Fruit fly (Drosophila melanogaster) whole organism, wandering third instar larva: Measurements from ENCODE around the gene CG7231.

Source experiments
- CG32264 ChIP-seq: fragments of 200-800 bp; sonication (Bioruptor generic); optimal IDR thresholded peaks from 2 replicates; lab custom pipeline; 2016; ENCODE audit warnings: missing biosample characterization, missing genetic modification characterization
- CG9705 ChIP-seq: fragments of 200-800 bp; sonication (Bioruptor generic); optimal IDR thresholded peaks from 2 replicates; lab custom pipeline; 2018; ENCODE audit warnings: missing biosample characterization, mild to moderate bottlenecking, missing genetic modification characterization
- Dfd ChIP-seq: fragments of >200 bp; optimal IDR thresholded peaks from 2 replicates; lab custom pipeline; 2017; ENCODE audit warnings: missing biosample characterization, missing genetic modification characterization
- GATAd ChIP-seq: sonication (Bioruptor generic); optimal IDR thresholded peaks from 2 replicates; lab custom pipeline; 2016; ENCODE audit warnings: missing biosample characterization, missing genetic modification characterization
- HLH106 ChIP-seq: fragments of 200-800 bp; optimal IDR thresholded peaks from 3 replicates; lab custom pipeline; 2019; ENCODE audit warnings: missing biosample characterization, mild to moderate bottlenecking, missing genetic modification characterization, moderate library complexity
- Hnf4 ChIP-seq: fragments of 200-800 bp; sonication (Bioruptor generic); optimal IDR thresholded peaks from 2 replicates; lab custom pipeline; 2016; ENCODE audit warnings: missing biosample characterization, mild to moderate bottlenecking, missing genetic modification characterization
- Hr78 ChIP-seq: fragments of >200 bp; optimal IDR thresholded peaks from 2 replicates; lab custom pipeline; 2017; ENCODE audit warnings: missing biosample characterization, missing genetic modification characterization
- Hr83 ChIP-seq: fragments of 200-300 bp; sonication (Bioruptor generic); optimal IDR thresholded peaks from 2 replicates; lab custom pipeline; 2016; ENCODE audit warnings: missing biosample characterization, mild to moderate bottlenecking, missing genetic modification characterization, moderate library complexity; ENCODE audit not compliant: poor library complexity, severe bottlenecking
- Jra ChIP-seq: sonication (Bioruptor generic); optimal IDR thresholded peaks from 2 replicates; lab custom pipeline; 2016; ENCODE audit warnings: missing biosample characterization, missing genetic modification characterization
- Mio ChIP-seq: sonication (Bioruptor generic); optimal IDR thresholded peaks from 2 replicates; lab custom pipeline; 2016; ENCODE audit warnings: missing biosample characterization, missing genetic modification characterization
- Myc ChIP-seq: fragments of >200 bp; optimal IDR thresholded peaks from 2 replicates; lab custom pipeline; 2017
- OdsH ChIP-seq: fragments of 200-800 bp; sonication (Bioruptor generic); optimal IDR thresholded peaks from 2 replicates; lab custom pipeline; 2016; ENCODE audit warnings: missing biosample characterization, mild to moderate bottlenecking, missing genetic modification characterization
- Rel ChIP-seq, 2 experiments: fragments of 200-800 bp; sonication (Bioruptor generic) in 1 of 2; optimal IDR thresholded peaks; 2 replicates in 1 of 2; 3 replicates in 1 of 2; lab custom pipeline; 2016 to 2019; ENCODE audit warnings: mild to moderate bottlenecking in 2 of 2, missing biosample characterization in 2 of 2, missing genetic modification characterization in 2 of 2, moderate library complexity in 1 of 2
- Sp1 ChIP-seq: fragments of 200-800 bp; sonication (Bioruptor generic); optimal IDR thresholded peaks from 3 replicates; lab custom pipeline; 2019; ENCODE audit warnings: missing biosample characterization, mild to moderate bottlenecking, missing genetic modification characterization, moderate library complexity
- Vsx2 ChIP-seq: fragments of 200-300, 225-300 bp; sonication (Bioruptor generic); optimal IDR thresholded peaks from 2 replicates; lab custom pipeline; 2018; ENCODE audit warnings: missing biosample characterization, missing genetic modification characterization; ENCODE audit not compliant: partially characterized antibody
- br ChIP-seq: fragments of 200-800 bp; sonication (Bioruptor generic); optimal IDR thresholded peaks from 2 replicates; lab custom pipeline; 2016; ENCODE audit warnings: missing biosample characterization, missing genetic modification characterization
- brk ChIP-seq: fragments of 200-800 bp; sonication (Bioruptor generic); optimal IDR thresholded peaks from 2 replicates; lab custom pipeline; 2016; ENCODE audit warnings: missing biosample characterization, mild to moderate bottlenecking, missing genetic modification characterization
- dl ChIP-seq, 2 experiments: fragments of 175-275, 200-275 bp in 1 of 2; fragments of 200-275 bp in 1 of 2; sonication (Bioruptor generic); optimal IDR thresholded peaks; lab custom pipeline; 2018; ENCODE audit warnings: mild to moderate bottlenecking in 2 of 2, missing biosample characterization in 2 of 2, missing genetic modification characterization in 2 of 2, moderate library complexity in 2 of 2; ENCODE audit not compliant: partially characterized antibody in 2 of 2, insufficient read depth in 1 of 2
- dmrt93B ChIP-seq: fragments of 200-800 bp; sonication (Bioruptor generic); optimal IDR thresholded peaks from 2 replicates; lab custom pipeline; 2018; ENCODE audit warnings: missing biosample characterization, mild to moderate bottlenecking, missing genetic modification characterization
- dsf ChIP-seq: sonication (Bioruptor generic); optimal IDR thresholded peaks from 2 replicates; lab custom pipeline; 2016; ENCODE audit warnings: missing biosample characterization, missing genetic modification characterization, borderline replicate concordance
- ey ChIP-seq: fragments of 200-800 bp; sonication (Bioruptor generic); optimal IDR thresholded peaks from 2 replicates; lab custom pipeline; 2016; ENCODE audit warnings: missing biosample characterization, missing genetic modification characterization
- foxo ChIP-seq, 2 experiments: fragments of 200-800 bp; sonication (Bioruptor generic); optimal IDR thresholded peaks; 2 replicates in 1 of 2; 3 replicates in 1 of 2; lab custom pipeline; 2016 to 2017; ENCODE audit warnings: missing biosample characterization in 2 of 2, missing genetic modification characterization in 2 of 2
- fru ChIP-seq: fragments of 200-800 bp; sonication (Bioruptor generic); optimal IDR thresholded peaks from 3 replicates; lab custom pipeline; 2016; ENCODE audit warnings: missing biosample characterization, mild to moderate bottlenecking, missing genetic modification characterization
- h ChIP-seq: fragments of 200-800 bp; sonication (Bioruptor generic); optimal IDR thresholded peaks from 3 replicates; lab custom pipeline; 2016; ENCODE audit warnings: missing biosample characterization, mild to moderate bottlenecking, missing genetic modification characterization
- lola ChIP-seq: fragments of >200 bp; optimal IDR thresholded peaks from 2 replicates; lab custom pipeline; 2017; ENCODE audit warnings: missing biosample characterization, missing genetic modification characterization
- pan ChIP-seq: fragments of >200 bp; optimal IDR thresholded peaks from 2 replicates; lab custom pipeline; 2017
- psq ChIP-seq: fragments of 200-800 bp; sonication (Bioruptor generic); optimal IDR thresholded peaks from 3 replicates; lab custom pipeline; 2017; ENCODE audit warnings: missing biosample characterization, mild to moderate bottlenecking, missing genetic modification characterization, moderate library complexity
- rgr ChIP-seq: fragments of 200-800 bp; sonication (Bioruptor generic); optimal IDR thresholded peaks from 3 replicates; lab custom pipeline; 2016; ENCODE audit warnings: missing biosample characterization, mild to moderate bottlenecking, missing genetic modification characterization
- sage ChIP-seq: fragments of 200-800 bp; sonication (Bioruptor generic); optimal IDR thresholded peaks from 2 replicates; lab custom pipeline; 2016; ENCODE audit warnings: missing biosample characterization, mild to moderate bottlenecking, missing genetic modification characterization
- sv ChIP-seq: fragments of 200-800 bp; sonication (Bioruptor generic); optimal IDR thresholded peaks from 3 replicates; lab custom pipeline; 2016; ENCODE audit warnings: missing biosample characterization, missing genetic modification characterization
- tai ChIP-seq: sonication (Bioruptor generic); optimal IDR thresholded peaks from 2 replicates; lab custom pipeline; 2016; ENCODE audit warnings: missing biosample characterization, missing genetic modification characterization
- usp ChIP-seq: fragments of >200 bp; optimal IDR thresholded peaks from 2 replicates; lab custom pipeline; 2017; ENCODE audit warnings: missing biosample characterization, missing genetic modification characterization
- woc ChIP-seq: sonication (Bioruptor generic); optimal IDR thresholded peaks from 2 replicates; lab custom pipeline; 2016; ENCODE audit warnings: missing biosample characterization, mild to moderate bottlenecking, missing genetic modification characterization

Gene CG7231

DNA sequence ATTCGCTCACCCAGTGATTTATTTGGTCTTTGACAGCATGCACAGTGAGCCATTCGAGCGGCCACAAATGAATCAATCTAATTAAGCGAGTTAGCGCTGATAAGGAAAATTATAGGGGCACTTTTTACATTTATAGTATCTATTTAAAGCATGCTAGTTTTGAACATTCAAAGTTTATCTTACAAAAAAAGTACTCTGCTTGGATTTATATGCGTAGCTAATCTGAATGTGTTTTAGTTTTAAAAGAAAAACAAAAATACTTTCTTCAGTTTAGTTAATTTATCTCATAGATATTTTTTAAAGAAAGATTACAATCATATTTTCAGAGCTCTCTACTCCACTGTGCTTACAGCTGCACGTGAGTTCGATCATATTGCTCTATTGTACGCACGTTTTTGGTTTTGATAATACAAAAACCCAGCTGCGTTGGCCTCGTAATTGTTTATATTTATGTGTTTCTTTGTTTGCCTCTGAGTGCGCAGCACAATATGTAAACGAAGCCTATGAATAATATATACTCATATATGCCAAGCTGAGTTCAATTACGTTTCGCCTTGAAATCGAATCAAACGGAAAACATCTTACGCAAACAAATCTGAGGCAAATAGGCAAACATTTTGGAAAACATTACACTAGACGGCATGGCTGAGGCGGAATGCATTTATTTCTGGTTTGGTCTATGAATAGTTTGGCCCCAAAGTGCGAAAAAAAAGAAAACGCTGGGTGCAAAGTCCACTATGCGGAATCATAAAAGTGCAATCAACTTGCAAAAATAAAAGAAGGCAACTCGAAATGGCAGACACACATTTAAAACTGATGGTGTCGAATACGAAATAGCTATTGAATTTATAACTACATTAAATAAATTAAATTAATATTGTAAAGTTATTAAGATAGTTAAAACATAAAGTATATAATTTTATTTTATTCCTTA, 18.2 kb downstream of the CG7231 start (continued):
- TF ChIP-seq Rel (GFP tag; optimal IDR thresholded peaks at IDR 0.05; lab: Kevin White, UChicago) = no peak
- peak; percentile 5 for TF ChIP-seq Rel (tag; optimal IDR thresholded peaks at IDR 0.05; lab: Kevin White, UChicago)

DNA sequence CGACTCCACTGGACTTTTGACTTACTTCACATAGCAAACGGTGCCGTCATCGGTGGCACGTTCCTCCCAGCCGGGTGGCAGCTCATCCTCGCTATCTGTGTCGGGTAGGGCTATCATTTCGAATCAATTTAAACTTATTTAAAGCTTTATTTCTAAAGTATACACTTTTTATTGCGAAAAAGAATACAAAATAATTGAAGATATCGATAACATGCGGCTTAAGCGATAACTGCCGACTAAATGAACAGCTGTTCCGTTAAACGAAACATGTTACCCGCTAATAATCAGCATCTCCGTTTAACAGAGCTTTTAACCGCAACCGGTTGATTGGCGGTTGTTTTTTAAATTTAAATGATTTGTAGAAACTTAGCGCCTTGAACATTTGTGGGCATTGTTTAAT, 20.3 kb downstream of the CG7231 start, which contains the start of gene Wwox:
Gene Wwox, minus strand, starts transcription at position 215 of the 400 bp plus-strand sequence.
- TF ChIP-seq ey (no peak), dmrt93B (GFP tag; lab: Kevin White, UChicago) (no peak), pan (lab: Kevin White, UChicago) (no peak), rgr (GFP tag; lab: Kevin White, UChicago) (peak; percentile 87), Hr78 (GFP tag; lab: Kevin White, UChicago) (no peak), lola (no peak), dl (GFP tag; optimal IDR thresholded peaks at IDR 0.05; lab: Kevin White, UChicago; ENCODE audit: insufficient read depth in 1 of 2, partially characterized antibody in 2 of 2) (no peak), Myc (lab: Kevin White, UChicago) (peak; percentile 33), brk (peak; percentile 32), Rel (GFP tag; optimal IDR thresholded peaks at IDR 0.05; lab: Kevin White, UChicago) (no peak), Rel (tag; optimal IDR thresholded peaks at IDR 0.05; lab: Kevin White, UChicago) (no peak), sage (peak; percentile 26), Hnf4 (no peak), fru (no peak), Sp1 (GFP tag; lab: Kevin White, UChicago) (no peak), foxo (GFP tag; optimal IDR thresholded peaks at IDR 0.05; lab: Kevin White, UChicago) (peak in 1 of 2 experiments; percentile 44)

DNA sequence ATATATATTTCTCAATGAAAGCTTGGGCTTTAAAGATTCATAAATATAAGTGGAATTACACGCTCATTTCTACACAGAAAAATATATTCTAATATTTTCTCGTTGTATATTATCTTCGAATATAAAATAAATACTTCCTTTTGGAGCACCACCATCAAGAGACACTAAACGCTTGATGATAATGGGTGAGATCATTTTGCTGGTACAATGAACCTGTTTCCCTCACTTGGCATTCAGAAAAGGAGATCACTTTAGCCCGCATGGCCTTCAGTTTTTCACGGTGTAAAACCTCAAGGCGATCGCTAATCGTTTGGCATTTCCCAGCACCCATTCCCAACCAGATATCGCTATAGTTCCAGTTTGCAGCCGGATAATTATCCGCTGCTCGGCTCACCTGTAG, 22.3 kb downstream of the CG7231 start:
- TF ChIP-seq Rel (GFP tag; optimal IDR thresholded peaks at IDR 0.05; lab: Kevin White, UChicago) = no peak
- TF ChIP-seq Rel (tag; optimal IDR thresholded peaks at IDR 0.05; lab: Kevin White, UChicago) = no peak
- TF ChIP-seq Jra = peak; percentile 2
- peak in 1 of 2 experiments; percentile 54 for TF ChIP-seq foxo (GFP tag; optimal IDR thresholded peaks at IDR 0.05; lab: Kevin White, UChicago)
- peak; percentile 33 for TF ChIP-seq fru
- no peak for TF ChIP-seq pan (lab: Kevin White, UChicago)
- TF ChIP-seq woc (GFP tag; lab: Kevin White, UChicago) = peak; percentile 49
- TF ChIP-seq GATAd = no peak
- peak; percentile 31 for TF ChIP-seq CG32264 (GFP tag; lab: Kevin White, UChicago)
- peak; percentile 32 for TF ChIP-seq psq (GFP tag; lab: Kevin White, UChicago)
- no peak for TF ChIP-seq tai (GFP tag; lab: Kevin White, UChicago)
- peak; percentile 51 for TF ChIP-seq br (GFP tag; lab: Kevin White, UChicago)
- peak; percentile 74 for TF ChIP-seq h
- TF ChIP-seq sv (GFP tag; lab: Kevin White, UChicago) = no peak
- TF ChIP-seq CG9705 = peak; percentile 42
- no peak for TF ChIP-seq Hr83 (GFP tag; lab: Kevin White, UChicago)
- peak; percentile 34 for TF ChIP-seq Sp1 (GFP tag; lab: Kevin White, UChicago)
- TF ChIP-seq HLH106 (tag; lab: Kevin White, UChicago) = peak; percentile 65
- no peak for TF ChIP-seq Myc (lab: Kevin White, UChicago)
- TF ChIP-seq rgr (GFP tag; lab: Kevin White, UChicago) = peak; percentile 52
- TF ChIP-seq Mio = no peak
- TF ChIP-seq dmrt93B (GFP tag; lab: Kevin White, UChicago) = peak; percentile 27
- no peak for TF ChIP-seq usp
- peak; percentile 55 for TF ChIP-seq ey
- TF ChIP-seq dl (GFP tag; optimal IDR thresholded peaks at IDR 0.05; lab: Kevin White, UChicago; ENCODE audit: insufficient read depth in 1 of 2, partially characterized antibody in 2 of 2) = no peak
- TF ChIP-seq Dfd = no peak
- TF ChIP-seq Hnf4 = no peak
- TF ChIP-seq sage = no peak
- TF ChIP-seq dsf (GFP tag; lab: Kevin White, UChicago) = no peak
- peak; percentile 50 for TF ChIP-seq OdsH
- TF ChIP-seq Vsx2 = no peak
